Fruit fly (Drosophila melanogaster) whole organism, embryonic: ENCODE data around the gene CG14302.

Experiments
- Asciz ChIP-seq: fragments of 200-800 bp; sonication (Bioruptor generic); optimal IDR thresholded peaks from 2 replicates; lab custom pipeline; 2017; ENCODE audit warnings: missing biosample characterization, mild to moderate bottlenecking, missing genetic modification characterization, missing genetic modification reagents
- B-H1 ChIP-seq: fragments of 200-800 bp; sonication (Bioruptor generic); IDR thresholded peaks from 3 replicates; pipeline ENCODE4 v1.3.6; 2022; ENCODE audit warnings: missing biosample characterization, missing genetic modification characterization
- CG12071 ChIP-seq: fragments of 200-800 bp; sonication (Bioruptor generic); optimal IDR thresholded peaks from 3 replicates; lab custom pipeline; 2018; ENCODE audit warnings: missing biosample characterization, mild to moderate bottlenecking, missing genetic modification characterization
- CG12104 ChIP-seq: fragments of 200-800 bp; sonication (Bioruptor generic); optimal IDR thresholded peaks from 3 replicates; lab custom pipeline; 2016; ENCODE audit warnings: missing biosample characterization, missing genetic modification characterization
- CG12155 ChIP-seq: fragments of 200-800 bp; sonication (Bioruptor generic); optimal IDR thresholded peaks from 3 replicates; lab custom pipeline; 2016; ENCODE audit warnings: missing biosample characterization, missing genetic modification characterization
- CG13894 ChIP-seq: fragments of 200-800 bp; sonication (Bioruptor generic); optimal IDR thresholded peaks from 3 replicates; lab custom pipeline; 2018; ENCODE audit warnings: missing biosample characterization, mild to moderate bottlenecking, missing genetic modification characterization, moderate library complexity
- CG17361 ChIP-seq: fragments of 200-800 bp; sonication (Bioruptor generic); IDR thresholded peaks from 3 replicates; pipeline ENCODE4 v1.3.6; 2022; ENCODE audit warnings: missing biosample characterization, missing genetic modification characterization
- CG2202 ChIP-seq: fragments of 200-800 bp; sonication (Bioruptor generic); optimal IDR thresholded peaks from 2 replicates; lab custom pipeline; 2018; ENCODE audit warnings: missing biosample characterization, mild to moderate bottlenecking, missing genetic modification characterization
- CG34376 ChIP-seq: fragments of 200-800 bp; sonication (Bioruptor generic); optimal IDR thresholded peaks from 2 replicates; lab custom pipeline; 2018; ENCODE audit warnings: missing biosample characterization, mild to moderate bottlenecking, missing genetic modification characterization
- CG4820 ChIP-seq: fragments of 200-800 bp; sonication (Bioruptor generic); optimal IDR thresholded peaks from 3 replicates; lab custom pipeline; 2016; ENCODE audit warnings: missing biosample characterization, missing genetic modification characterization
- CG5180 ChIP-seq: fragments of 200-800 bp; sonication (Bioruptor generic); optimal IDR thresholded peaks from 3 replicates; lab custom pipeline; 2017; ENCODE audit warnings: missing biosample characterization, missing genetic modification characterization, mild to moderate bottlenecking, moderate library complexity, missing genetic modification reagents
- CG6272 ChIP-seq: fragments of 200-800 bp; sonication (Bioruptor generic); IDR thresholded peaks from 2 replicates; pipeline ENCODE4 v1.3.6; 2022; ENCODE audit warnings: missing biosample characterization, missing genetic modification characterization
- CG6654 ChIP-seq: fragments of 200-800 bp; sonication (Bioruptor generic); optimal IDR thresholded peaks from 2 replicates; lab custom pipeline; 2017; ENCODE audit warnings: missing biosample characterization, mild to moderate bottlenecking, missing genetic modification characterization
- CG6813 ChIP-seq: fragments of 200-800 bp; sonication (Bioruptor generic); optimal IDR thresholded peaks from 2 replicates; lab custom pipeline; 2017; ENCODE audit warnings: missing biosample characterization, missing genetic modification characterization, mild to moderate bottlenecking, moderate library complexity, missing genetic modification reagents
- CG7357 ChIP-seq: fragments of 200-800 bp; sonication (Bioruptor generic); IDR thresholded peaks from 3 replicates; pipeline ENCODE4 v1.3.6; 2022; ENCODE audit warnings: missing biosample characterization, missing genetic modification characterization
- CG7745 ChIP-seq: fragments of 200-800 bp; sonication (Bioruptor generic); optimal IDR thresholded peaks from 2 replicates; lab custom pipeline; 2018; ENCODE audit warnings: missing biosample characterization, mild to moderate bottlenecking, missing genetic modification characterization, moderate library complexity
- CG7963 ChIP-seq: fragments of 200-800 bp; sonication (Bioruptor generic); IDR thresholded peaks from 3 replicates; pipeline ENCODE4 v1.3.6; 2022; ENCODE audit warnings: missing biosample characterization, missing genetic modification characterization; ENCODE audit not compliant: partially characterized antibody
- CG8281 ChIP-seq: fragments of 200-800 bp; sonication (Bioruptor generic); optimal IDR thresholded peaks from 2 replicates; lab custom pipeline; 2018; ENCODE audit warnings: missing biosample characterization, mild to moderate bottlenecking, missing genetic modification characterization, moderate library complexity
- CG8944 ChIP-seq: fragments of 200-800 bp; sonication (Bioruptor generic); optimal IDR thresholded peaks from 3 replicates; lab custom pipeline; 2016; ENCODE audit warnings: missing biosample characterization, missing genetic modification characterization
- Camta ChIP-seq: fragments of 200-800 bp; sonication (Bioruptor generic); optimal IDR thresholded peaks from 2 replicates; lab custom pipeline; 2016; ENCODE audit warnings: missing biosample characterization, missing genetic modification characterization
- D19B ChIP-seq: fragments of 200-800 bp; sonication (Bioruptor generic); optimal IDR thresholded peaks from 2 replicates; lab custom pipeline; 2017; ENCODE audit warnings: missing biosample characterization, mild to moderate bottlenecking, missing genetic modification characterization
- Fer2 ChIP-seq: fragments of 200-800 bp; sonication (Bioruptor generic); optimal IDR thresholded peaks from 2 replicates; lab custom pipeline; 2018; ENCODE audit warnings: missing biosample characterization, mild to moderate bottlenecking, missing genetic modification characterization, moderate library complexity
- Fer3 ChIP-seq: fragments of 200-800 bp; sonication (Bioruptor generic); optimal IDR thresholded peaks from 2 replicates; lab custom pipeline; 2018; ENCODE audit warnings: missing biosample characterization, mild to moderate bottlenecking, missing genetic modification characterization, moderate library complexity
- HLH4C ChIP-seq: fragments of 200-800 bp; sonication (Bioruptor generic); IDR thresholded peaks from 3 replicates; pipeline ENCODE4 v1.3.6; 2022; ENCODE audit warnings: missing biosample characterization, missing genetic modification characterization; ENCODE audit not compliant: partially characterized antibody
- HLHmδ ChIP-seq: fragments of 200-800 bp; sonication (Bioruptor generic); optimal IDR thresholded peaks from 2 replicates; lab custom pipeline; 2018; ENCODE audit warnings: missing biosample characterization, mild to moderate bottlenecking, missing genetic modification characterization, moderate library complexity
- Hsf ChIP-seq: fragments of 200-800 bp; sonication (Bioruptor generic); optimal IDR thresholded peaks from 3 replicates; lab custom pipeline; 2016; ENCODE audit warnings: missing biosample characterization, missing genetic modification characterization
- Nf-YC ChIP-seq: fragments of 200-800 bp; optimal IDR thresholded peaks from 3 replicates; lab custom pipeline; 2019; ENCODE audit warnings: missing biosample characterization, mild to moderate bottlenecking, missing genetic modification characterization, moderate library complexity
- Rfx ChIP-seq: fragments of 200-800 bp; sonication (Bioruptor generic); IDR thresholded peaks from 2 replicates; pipeline ENCODE4 v1.3.6; 2022; ENCODE audit warnings: missing biosample characterization, missing genetic modification characterization
- TFAM ChIP-seq: fragments of 200-800 bp; sonication (Bioruptor generic); optimal IDR thresholded peaks from 2 replicates; lab custom pipeline; 2017; ENCODE audit warnings: missing biosample characterization, missing genetic modification characterization, inconsistent platforms
- amos ChIP-seq: fragments of 200-800 bp; sonication (Bioruptor generic); IDR thresholded peaks from 2 replicates; pipeline ENCODE4 v1.3.6; 2022; ENCODE audit warnings: missing biosample characterization, missing genetic modification characterization; ENCODE audit not compliant: partially characterized antibody
- crc ChIP-seq: fragments of 200-800 bp; sonication (Bioruptor generic); optimal IDR thresholded peaks from 2 replicates; lab custom pipeline; 2016; ENCODE audit warnings: missing biosample characterization, missing genetic modification characterization
- fu2 ChIP-seq: fragments of 200-800 bp; sonication (Bioruptor generic); optimal IDR thresholded peaks from 2 replicates; lab custom pipeline; 2016; ENCODE audit warnings: missing biosample characterization, missing genetic modification characterization
- grn ChIP-seq: fragments of 200-800 bp; sonication (Bioruptor generic); optimal IDR thresholded peaks from 3 replicates; lab custom pipeline; 2017; ENCODE audit warnings: missing biosample characterization, missing genetic modification characterization
- gsb-n ChIP-seq: fragments of 200-800 bp; sonication (Bioruptor generic); optimal IDR thresholded peaks from 3 replicates; lab custom pipeline; 2018; ENCODE audit warnings: missing biosample characterization, mild to moderate bottlenecking, missing genetic modification characterization
- hkb ChIP-seq, 2 experiments: fragments of 200-800 bp in 1 of 2; fragments of >200 bp in 1 of 2; sonication (Bioruptor generic) in 1 of 2; IDR thresholded peaks in 1 of 2; optimal IDR thresholded peaks in 1 of 2; 2 replicates each; pipeline versions ENCODE4 v1.3.6 to Lab custom; 2017 to 2022; ENCODE audit warnings: missing biosample characterization in 1 of 2, missing genetic modification characterization in 1 of 2
- lilli ChIP-seq: fragments of 200-800 bp; sonication (Bioruptor generic); optimal IDR thresholded peaks from 3 replicates; lab custom pipeline; 2016; ENCODE audit warnings: missing biosample characterization, missing genetic modification characterization
- maf-S ChIP-seq: fragments of 200-800 bp; sonication (Bioruptor generic); optimal IDR thresholded peaks from 2 replicates; lab custom pipeline; 2016; ENCODE audit warnings: missing biosample characterization, missing genetic modification characterization
- pho ChIP-seq: fragments of 200-800 bp; sonication (Bioruptor generic); optimal IDR thresholded peaks from 2 replicates; lab custom pipeline; 2016; ENCODE audit warnings: missing biosample characterization, missing genetic modification characterization
- phol ChIP-seq: fragments of 200-800 bp; sonication (Bioruptor generic); optimal IDR thresholded peaks from 3 replicates; lab custom pipeline; 2018; ENCODE audit warnings: missing biosample characterization, mild to moderate bottlenecking, missing genetic modification characterization, moderate library complexity
- pros ChIP-seq: fragments of 200-800 bp; sonication (Bioruptor generic); optimal IDR thresholded peaks from 3 replicates; lab custom pipeline; 2019; ENCODE audit warnings: missing biosample characterization, mild to moderate bottlenecking, missing genetic modification characterization, moderate library complexity
- psq ChIP-seq: fragments of 200-800 bp; sonication (Bioruptor generic); optimal IDR thresholded peaks from 2 replicates; lab custom pipeline; 2017; ENCODE audit warnings: missing biosample characterization, missing genetic modification characterization
- rib ChIP-seq: fragments of 200-800 bp; sonication (Bioruptor generic); IDR thresholded peaks from 2 replicates; pipeline ENCODE4 v1.3.6; 2022; ENCODE audit warnings: missing biosample characterization, missing genetic modification characterization
- ro ChIP-seq: fragments of 200-800 bp; sonication (Bioruptor generic); IDR thresholded peaks from 2 replicates; pipeline ENCODE4 v1.3.6; 2022; ENCODE audit warnings: missing biosample characterization, missing genetic modification characterization
- scrt ChIP-seq: fragments of 200-800 bp; sonication (Bioruptor generic); optimal IDR thresholded peaks from 2 replicates; lab custom pipeline; 2018; ENCODE audit warnings: missing biosample characterization, mild to moderate bottlenecking, missing genetic modification characterization, moderate library complexity
- sug ChIP-seq: fragments of 200-800 bp; optimal IDR thresholded peaks from 2 replicates; lab custom pipeline; 2019; ENCODE audit warnings: missing biosample characterization, mild to moderate bottlenecking, missing genetic modification characterization, moderate library complexity
- wor ChIP-seq: fragments of 200-800 bp; sonication (Bioruptor generic); IDR thresholded peaks from 2 replicates; pipeline ENCODE4 v1.3.6; 2022; ENCODE audit warnings: missing biosample characterization, missing genetic modification characterization
- zfh1 ChIP-seq: fragments of 200-800 bp; sonication (Bioruptor generic); IDR thresholded peaks from 3 replicates; pipeline ENCODE4 v1.3.6; 2022; ENCODE audit warnings: missing biosample characterization, missing genetic modification characterization

The CG14302 gene

DNA sequence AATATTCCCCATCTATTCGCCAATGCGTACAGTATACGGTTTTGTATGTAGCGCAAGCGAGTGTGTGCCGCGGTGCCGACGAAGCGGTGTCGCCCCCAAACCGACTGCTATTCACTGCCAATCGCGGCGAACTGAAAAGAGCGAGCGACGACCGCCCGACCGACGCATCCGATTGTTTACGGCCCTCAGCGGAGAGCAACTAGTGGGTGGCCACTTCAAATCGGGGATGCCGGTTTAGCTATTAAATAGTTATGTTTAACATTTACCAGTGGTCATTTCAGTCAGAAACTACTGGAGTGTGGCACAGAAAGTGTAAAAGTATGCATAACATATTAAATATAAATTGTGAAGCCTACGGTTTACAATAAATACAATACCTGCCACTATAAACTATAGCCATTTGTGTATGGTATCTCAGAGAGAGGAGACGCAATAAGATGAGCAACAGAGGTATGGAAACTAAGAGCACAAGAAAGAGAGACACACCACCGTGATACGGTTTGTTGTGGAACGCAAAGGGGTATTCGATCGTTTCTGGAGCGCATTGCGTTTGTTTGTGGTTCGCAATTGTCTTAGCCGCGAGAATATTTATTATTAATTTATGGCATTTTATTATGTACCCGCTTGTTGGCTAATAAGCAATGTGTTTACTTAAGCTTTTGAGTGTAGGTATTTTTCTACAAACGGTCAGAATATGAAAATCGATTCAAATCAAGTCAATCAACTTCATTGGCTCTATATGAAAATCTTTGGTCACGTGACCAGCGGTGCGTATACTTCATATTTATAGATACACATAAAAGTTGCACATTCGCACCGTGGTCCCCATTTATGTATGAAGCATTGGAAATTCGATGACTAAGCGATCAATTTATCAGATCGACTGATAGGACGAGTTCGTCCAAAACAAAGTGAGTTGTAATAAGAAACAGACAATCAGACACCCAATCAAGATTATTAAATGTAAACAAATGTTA is 7.8 kb downstream of the CG14302 start (continued):
- TF ChIP-seq TFAM (GFP tag; lab: Kevin White, UChicago) (no peak), Camta (GFP tag; lab: Kevin White, UChicago) (no peak), zfh1 (GFP tag; lab: Robert Waterston, UW) (0 out of 3 replicates have a peak, but pooled peaks have one; percentile 44), CG7745 (tag; lab: Kevin White, UChicago) (no peak), pros (GFP tag; lab: Kevin White, UChicago) (peak; percentile 27), hkb (optimal IDR thresholded peaks at IDR 0.05; lab: Kevin White, UChicago) (no peak), hkb (GFP tag; IDR thresholded peaks at IDR 0.05; lab: Robert Waterston, UW) (0 out of 2 replicates have a peak, but pooled peaks have one; percentile 52), HLHmδ (GFP tag; lab: Kevin White, UChicago) (peak; percentile 58), CG8944 (GFP tag; lab: Kevin White, UChicago) (no peak), HLH4C (GFP tag; lab: Robert Waterston, UW) (no peak), Hsf (GFP tag; lab: Kevin White, UChicago) (no peak), CG34376 (GFP tag; lab: Kevin White, UChicago) (no peak), D19B (no peak), CG4820 (GFP tag; lab: Kevin White, UChicago) (no peak), maf-S (no peak), CG17361 (GFP tag; lab: Robert Waterston, UW) (no peak), psq (no peak), CG12071 (GFP tag; lab: Kevin White, UChicago) (peak; percentile 49), CG6272 (GFP tag; lab: Robert Waterston, UW) (peak; percentile 28; the same call in 1 of the 2 replicates), CG12155 (peak; percentile 30), B-H1 (GFP tag; lab: Robert Waterston, UW) (no peak), rib (GFP tag; lab: Robert Waterston, UW) (peak; percentile 43; the same call in 1 of the 2 replicates), phol (no peak), CG13894 (tag; lab: Kevin White, UChicago) (no peak), pho (no peak), CG6654 (no peak), CG5180 (GFP tag; lab: Kevin White, UChicago) (no peak), ro (no peak), Rfx (GFP tag; lab: Robert Waterston, UW) (peak; percentile 44; the same call in 1 of the 2 replicates), scrt (GFP tag; lab: Kevin White, UChicago) (peak; percentile 95), Fer3 (tag; lab: Kevin White, UChicago) (no peak), wor (GFP tag; lab: Robert Waterston, UW) (no peak), CG8281 (tag; lab: Kevin White, UChicago) (peak; percentile 9), Asciz (GFP tag; lab: Kevin White, UChicago) (no peak), Nf-YC (tag; lab: Kevin White, UChicago) (peak; percentile 67), CG7963 (peak; percentile 15; the same call in 1 of the 3 replicates), amos (GFP tag; lab: Robert Waterston, UW) (peak; percentile 49; the same call in 1 of the 2 replicates), lilli (no peak), gsb-n (tag; lab: Kevin White, UChicago) (peak; percentile 34), Fer2 (tag; lab: Kevin White, UChicago) (no peak), CG12104 (GFP tag; lab: Kevin White, UChicago) (peak; percentile 11), grn (peak; percentile 35), CG7357 (GFP tag; lab: Robert Waterston, UW) (no peak), sug (tag; lab: Kevin White, UChicago) (peak; percentile 53), fu2 (GFP tag; lab: Kevin White, UChicago) (no peak), CG2202 (no peak), CG6813 (no peak), crc (GFP tag; lab: Kevin White, UChicago) (no peak)
